Worm (Caenorhabditis elegans) whole organism, early embryonic: ENCODE data around the gene F53C11.1.

Experiments
- B0310.2 ChIP-seq: sonication (generic microtip); optimal IDR thresholded peaks from 2 replicates; lab custom pipeline; 2016; ENCODE audit warnings: mild to moderate bottlenecking, missing genetic modification characterization, missing compliant biosample characterization
- F13C5.2 ChIP-seq: sonication (generic microtip); optimal IDR thresholded peaks from 2 replicates; lab custom pipeline; 2017; ENCODE audit warnings: mild to moderate bottlenecking, missing genetic modification characterization, inconsistent platforms, missing compliant biosample characterization
- aly-1 ChIP-seq: sonication (generic microtip); optimal IDR thresholded peaks from 2 replicates; lab custom pipeline; 2016; ENCODE audit warnings: missing genetic modification characterization, missing compliant biosample characterization
- ama-1 ChIP-seq: fragments of 150-350 bp; optimal IDR thresholded peaks from 2 replicates; lab custom pipeline; 2014
- ceh-13 ChIP-seq: fragments of 200-800 bp; sonication (Bioruptor generic); optimal IDR thresholded peaks from 2 replicates; lab custom pipeline; 2018; ENCODE audit warnings: mild to moderate bottlenecking, missing genetic modification characterization, missing compliant biosample characterization
- ceh-36 ChIP-seq: sonication (generic microtip); optimal IDR thresholded peaks from 2 replicates; lab custom pipeline; 2016; ENCODE audit warnings: missing genetic modification characterization, inconsistent platforms, missing compliant biosample characterization
- ets-7 ChIP-seq: sonication (generic microtip); optimal IDR thresholded peaks from 2 replicates; lab custom pipeline; 2016; ENCODE audit warnings: missing genotype, missing genetic modification characterization, missing compliant biosample characterization
- flt-1 ChIP-seq: fragments of 200-800 bp; sonication (Bioruptor generic); IDR thresholded peaks from 2 replicates; pipeline ENCODE4 v1.3.6; 2022; ENCODE audit warnings: missing genetic modification characterization, missing compliant biosample characterization
- hmbx-1 ChIP-seq: sonication (generic microtip); optimal IDR thresholded peaks from 2 replicates; lab custom pipeline; 2016; ENCODE audit warnings: mild to moderate bottlenecking, missing genetic modification characterization, missing compliant biosample characterization
- hmg-4 ChIP-seq: fragments of 200-800 bp; sonication (Bioruptor generic); optimal IDR thresholded peaks from 2 replicates; lab custom pipeline; 2018; ENCODE audit warnings: mild to moderate bottlenecking, missing genetic modification characterization, missing compliant biosample characterization
- hnd-1 ChIP-seq: sonication (generic microtip); optimal IDR thresholded peaks from 2 replicates; lab custom pipeline; 2016; ENCODE audit warnings: missing genetic modification characterization, missing compliant biosample characterization
- pes-1 ChIP-seq: fragments of 200-800 bp; sonication (Bioruptor generic); IDR thresholded peaks from 2 replicates; pipeline ENCODE4 v1.3.6; 2022; ENCODE audit warnings: missing genetic modification reagents, missing genetic modification characterization, missing compliant biosample characterization
- scrt-1 ChIP-seq: fragments of 200-800 bp; sonication (Bioruptor generic); IDR thresholded peaks from 2 replicates; pipeline ENCODE4 v1.3.6; 2022; ENCODE audit warnings: missing genetic modification characterization, missing compliant biosample characterization
- sea-1 ChIP-seq: fragments of 200-800 bp; sonication (Bioruptor generic); conservative IDR thresholded peaks from 2 replicates; pipeline ENCODE4 v1.3.6; 2022; ENCODE audit warnings: missing genetic modification characterization, missing compliant biosample characterization
- tbx-11 ChIP-seq: fragments of 200-800 bp; sonication (Bioruptor generic); IDR thresholded peaks from 2 replicates; pipeline ENCODE4 v1.3.6; 2022; ENCODE audit warnings: missing genetic modification characterization, missing compliant biosample characterization
- tbx-37 ChIP-seq: fragments of 200-800 bp; sonication (Bioruptor generic); conservative IDR thresholded peaks from 2 replicates; pipeline ENCODE4 v1.3.6; 2022; ENCODE audit warnings: missing genetic modification reagents, missing genetic modification characterization, missing compliant biosample characterization
- tra-4 ChIP-seq: sonication (generic microtip); optimal IDR thresholded peaks from 2 replicates; lab custom pipeline; 2017; ENCODE audit warnings: missing genetic modification characterization, missing compliant biosample characterization

Gene F53C11.1

DNA sequence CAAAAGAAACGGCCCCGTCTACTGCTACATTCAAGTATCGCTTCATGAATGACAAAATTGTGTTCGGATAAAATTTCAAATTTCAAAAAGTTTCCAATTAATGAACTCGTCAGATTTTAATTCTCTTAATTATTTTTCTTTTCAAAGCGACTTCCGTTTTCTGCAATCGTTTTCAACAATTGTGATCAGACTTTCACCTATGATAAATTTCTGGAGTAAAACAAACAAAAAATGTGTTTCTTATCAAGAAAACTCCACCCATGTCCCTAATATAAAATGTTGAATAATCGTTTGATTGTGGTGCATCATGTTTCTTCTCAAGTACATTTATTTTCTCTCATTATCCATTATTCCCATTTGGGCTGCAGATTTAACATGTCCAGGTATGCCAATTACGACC lies 4.4 kb upstream of the F53C11.1 start, which contains the start of gene F20G2.5:
Gene F20G2.5 (plus strand): TSS at position 301 of the 400 bp plus-strand sequence.
- TF ChIP-seq hmg-4 (GFP tag; lab: Kevin White, UChicago) (no peak), F13C5.2 (no peak)

DNA sequence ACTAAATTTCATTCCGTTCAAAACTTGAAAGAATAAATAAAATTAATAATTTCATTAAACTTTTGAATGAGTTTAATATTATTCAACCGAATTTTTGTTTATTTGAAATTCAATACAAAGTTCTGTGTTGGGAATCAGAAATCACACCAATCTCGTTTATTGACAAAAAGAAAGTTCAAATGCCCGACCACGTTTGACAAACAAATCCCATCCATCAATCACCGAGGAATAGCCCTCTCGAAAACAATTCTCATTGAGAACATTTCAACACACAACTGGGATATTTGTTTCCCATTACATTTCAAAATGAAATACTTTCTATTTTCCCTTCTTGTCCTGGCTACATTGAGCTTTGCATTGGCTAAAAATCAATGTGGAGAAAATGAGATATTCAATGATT lies 2.3 kb downstream of the F53C11.1 start, which contains the start of gene F53C11.9:
Gene F53C11.9 (plus strand): TSS at position 159 of the 400 bp plus-strand sequence.
- no peak for TF ChIP-seq ets-7 (tag; lab: Kevin White, UChicago)
- no peak for TF ChIP-seq hmbx-1 (tag; lab: Kevin White, UChicago)
- TF ChIP-seq tbx-11 = no peak
- no peak for TF ChIP-seq F13C5.2

DNA sequence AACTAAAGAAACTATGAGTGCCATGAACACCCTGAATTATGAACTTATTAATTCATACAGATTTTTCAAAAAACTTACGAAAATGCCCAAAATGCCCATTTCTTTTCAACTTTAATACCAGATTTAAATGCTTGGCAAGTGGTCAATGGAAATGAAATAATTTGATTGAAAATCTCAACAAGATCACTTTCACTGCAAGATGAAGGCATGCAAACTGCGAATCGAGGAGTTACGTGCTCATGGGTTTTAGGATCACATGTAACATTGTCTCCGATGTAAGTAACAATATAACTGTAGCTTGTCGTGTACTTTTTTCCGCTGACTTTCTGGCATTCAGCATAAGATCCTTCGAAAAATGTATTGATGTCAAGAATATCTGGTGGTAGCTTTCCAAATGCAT lies 5.3 kb downstream of the F53C11.1 start:
- no peak for TF ChIP-seq ets-7 (tag; lab: Kevin White, UChicago)
- no peak for TF ChIP-seq hmg-4 (GFP tag; lab: Kevin White, UChicago)

DNA sequence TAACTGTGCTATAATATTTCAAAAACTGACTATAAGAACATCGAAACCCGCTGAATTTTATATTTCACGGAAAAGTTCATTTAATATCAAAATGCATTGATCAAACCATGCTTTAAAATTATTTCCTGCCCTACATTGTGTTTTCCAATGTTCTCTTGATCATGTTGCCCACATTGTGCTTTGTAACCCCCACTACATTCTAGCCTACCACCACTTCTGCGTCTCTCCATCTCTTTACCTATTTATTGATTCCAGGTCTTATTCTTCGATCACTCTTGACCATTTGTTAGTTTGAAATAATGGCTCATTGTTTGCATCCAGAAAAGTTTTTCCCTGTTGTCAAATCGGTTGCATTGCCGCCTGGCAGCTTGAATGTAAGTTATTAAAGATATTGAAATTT lies 6.6 kb downstream of the F53C11.1 start, which contains the start of gene decr-1.1:
Gene decr-1.1 (plus strand): TSS at position 210 of the 400 bp plus-strand sequence.
- TF ChIP-seq ceh-36 (tag; lab: Kevin White, UChicago) = no peak
- no peak for TF ChIP-seq ets-7 (tag; lab: Kevin White, UChicago)
- TF ChIP-seq hmbx-1 (tag; lab: Kevin White, UChicago) = no peak
- TF ChIP-seq tra-4 (tag; lab: Kevin White, UChicago) = no peak
- no peak for TF ChIP-seq pes-1
- no peak for TF ChIP-seq flt-1 (GFP tag; lab: Robert Waterston, UW)

ce11 chrV:13785767-13786166 lies 10.2 kb downstream of the F53C11.1 start:
- TF ChIP-seq B0310.2 (tag; lab: Kevin White, UChicago) (no peak), tra-4 (tag; lab: Kevin White, UChicago) (no peak), ets-7 (tag; lab: Kevin White, UChicago) (no peak), ama-1 (lab: Kevin White, UChicago) (no peak), flt-1 (GFP tag; lab: Robert Waterston, UW) (no peak), hnd-1 (tag; lab: Kevin White, UChicago) (no peak)

- TF ChIP-seq tra-4 (tag; lab: Kevin White, UChicago) = no peak
- no peak for TF ChIP-seq hmbx-1 (tag; lab: Kevin White, UChicago)
- no peak for TF ChIP-seq scrt-1 (GFP tag; lab: Robert Waterston, UW)
- no peak for TF ChIP-seq tbx-11
- no peak for TF ChIP-seq F13C5.2
- no peak for TF ChIP-seq ceh-36 (tag; lab: Kevin White, UChicago)
- TF ChIP-seq pes-1 = no peak
- no peak for TF ChIP-seq tbx-37 (GFP tag; lab: Robert Waterston, UW)
- TF ChIP-seq sea-1 (GFP tag; lab: Robert Waterston, UW) = no peak
- no peak for TF ChIP-seq hmg-4 (GFP tag; lab: Kevin White, UChicago)
- no peak for TF ChIP-seq hnd-1 (tag; lab: Kevin White, UChicago)
- TF ChIP-seq flt-1 (GFP tag; lab: Robert Waterston, UW) = no peak
- no peak for TF ChIP-seq ets-7 (tag; lab: Kevin White, UChicago)
- no peak for TF ChIP-seq B0310.2 (tag; lab: Kevin White, UChicago)
- TF ChIP-seq ceh-13 (GFP tag; lab: Kevin White, UChicago) = no peak
- TF ChIP-seq ama-1 (lab: Kevin White, UChicago) = no peak
- TF ChIP-seq aly-1 (tag; lab: Kevin White, UChicago) = no peak
These were observed 11.8 kb downstream of the F53C11.1 start, which contains the start of the genes F53C11.4 and F53C11.5 for ce11 chrV:13787225-13787898. Gene F53C11.4 (minus strand): TSS chrV:13787352. Gene F53C11.5 (plus strand): TSS chrV:13787549.

DNA sequence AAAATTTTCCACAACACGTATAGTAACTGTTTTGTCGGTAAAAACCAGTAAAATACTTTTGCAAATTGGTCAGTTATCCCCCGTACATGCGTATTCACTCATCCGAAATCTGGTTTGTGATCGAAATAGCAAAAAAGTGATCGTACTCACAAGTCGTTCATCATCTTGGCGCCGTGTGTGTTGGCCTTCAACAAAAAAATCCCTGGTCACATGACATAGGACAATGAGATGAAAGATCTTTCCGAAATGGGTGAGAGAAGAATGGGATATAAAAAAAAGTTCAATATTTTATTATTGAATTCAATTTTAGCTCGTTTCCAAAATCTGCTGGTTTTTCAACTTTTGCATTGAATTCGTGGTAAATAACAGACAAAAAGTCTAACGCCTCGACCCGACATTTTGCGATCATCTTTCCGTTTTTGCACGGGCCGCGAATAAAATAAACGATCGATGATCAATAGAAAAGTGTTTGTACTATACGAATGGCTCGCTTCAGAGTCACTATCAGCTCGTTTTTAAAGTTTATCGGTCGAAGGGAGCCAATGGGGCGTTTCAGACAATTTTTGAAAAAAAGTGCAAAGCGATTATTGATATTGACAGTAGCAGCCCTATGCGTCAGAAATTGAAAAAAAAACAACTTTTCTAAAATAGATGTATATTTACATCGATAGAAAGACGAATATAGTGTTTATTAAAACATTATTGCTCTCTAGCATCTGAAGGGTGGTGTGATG lies 12.5 kb downstream of the F53C11.1 start:
- TF ChIP-seq hmbx-1 (tag; lab: Kevin White, UChicago) = no peak
- TF ChIP-seq ceh-36 (tag; lab: Kevin White, UChicago) = no peak
- no peak for TF ChIP-seq sea-1 (GFP tag; lab: Robert Waterston, UW)
- no peak for TF ChIP-seq ama-1 (lab: Kevin White, UChicago)
- no peak for TF ChIP-seq tra-4 (tag; lab: Kevin White, UChicago)
- TF ChIP-seq F13C5.2 = no peak
- no peak for TF ChIP-seq ets-7 (tag; lab: Kevin White, UChicago)
- no peak for TF ChIP-seq scrt-1 (GFP tag; lab: Robert Waterston, UW)
- TF ChIP-seq pes-1 = no peak
- no peak for TF ChIP-seq tbx-37 (GFP tag; lab: Robert Waterston, UW)
- TF ChIP-seq tbx-11 = no peak

DNA sequence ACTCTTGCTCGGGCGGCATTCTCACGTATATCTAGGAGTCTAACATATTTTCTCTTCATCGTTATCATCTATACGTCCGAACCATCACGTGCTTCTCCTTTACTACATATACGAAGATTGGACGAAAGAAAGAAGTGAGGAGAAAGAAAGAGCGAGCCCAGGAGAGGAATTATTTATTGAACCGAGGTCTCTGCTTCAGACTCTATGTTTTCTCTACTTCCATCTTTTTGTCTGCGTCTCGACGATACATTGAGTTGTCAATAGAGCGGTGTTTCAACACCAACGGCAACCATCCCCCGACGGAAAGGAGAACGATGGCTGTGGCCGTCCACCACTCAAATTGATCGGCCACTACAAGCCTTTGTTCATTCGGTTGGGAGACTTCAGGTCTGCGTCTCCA lies 13.8 kb downstream of the F53C11.1 start:
- TF ChIP-seq scrt-1 (GFP tag; lab: Robert Waterston, UW) (no peak), pes-1 (no peak), aly-1 (tag; lab: Kevin White, UChicago) (no peak), tbx-11 (no peak), hmg-4 (GFP tag; lab: Kevin White, UChicago) (peak; percentile 79), sea-1 (GFP tag; lab: Robert Waterston, UW) (no peak; the same call in 1 of the 2 replicates), tra-4 (tag; lab: Kevin White, UChicago) (peak; percentile 9), flt-1 (GFP tag; lab: Robert Waterston, UW) (no peak), ceh-36 (tag; lab: Kevin White, UChicago) (no peak), tbx-37 (GFP tag; lab: Robert Waterston, UW) (peak; percentile 2; the same call in 1 of the 2 replicates), hmbx-1 (tag; lab: Kevin White, UChicago) (no peak), F13C5.2 (no peak), ceh-13 (GFP tag; lab: Kevin White, UChicago) (no peak), ets-7 (tag; lab: Kevin White, UChicago) (peak; percentile 27)
